Fruit fly (Drosophila melanogaster): Measurements from ENCODE around the gene Coa7.
A peak's percentile ranks its signal among the peaks of the same experiment; 100 is the strongest.

Coa7 gene

dm6 chrX:23013208-23013607 lies at the start of gene Coa7, which contains the start of gene Rab21:
Gene Coa7, plus strand, starts transcription at chrX:23013495.
Gene Rab21, minus strand, starts transcription at chrX:23013409.
- no peak for TF ChIP-seq kay (GFP tag; ENCODE audit: borderline replicate concordance)
- peak; percentile 30 for TF ChIP-seq toe (GFP tag; optimal IDR thresholded peaks at IDR 0.05)
- TF ChIP-seq CG14711 (tag; optimal IDR thresholded peaks at IDR 0.05), result no peak
- TF ChIP-seq CG7045 (GFP tag; optimal IDR thresholded peaks at IDR 0.05), result no peak
- no peak for TF ChIP-seq CG7101 (tag; optimal IDR thresholded peaks at IDR 0.05)
- no peak for TF ChIP-seq Crg-1 (GFP tag; optimal IDR thresholded peaks at IDR 0.05)
- no peak for TF ChIP-seq cic (GFP tag; optimal IDR thresholded peaks at IDR 0.05)
- TF ChIP-seq CG12768 (GFP tag; optimal IDR thresholded peaks at IDR 0.05), result no peak
- TF ChIP-seq pad (GFP tag; optimal IDR thresholded peaks at IDR 0.05), result peak; percentile 47
- TF ChIP-seq cnc (optimal IDR thresholded peaks at IDR 0.05), result no peak
- TF ChIP-seq Hr96 (GFP tag; optimal IDR thresholded peaks at IDR 0.05), result no peak
- peak; percentile 64 for TF ChIP-seq bab1 (GFP tag; optimal IDR thresholded peaks at IDR 0.05)
- TF ChIP-seq tj (GFP tag; optimal IDR thresholded peaks at IDR 0.05), result peak; percentile 46
- TF ChIP-seq CG33017 (tag; optimal IDR thresholded peaks at IDR 0.05), result no peak
- TF ChIP-seq Clk (GFP tag; optimal IDR thresholded peaks at IDR 0.05), result no peak
- TF ChIP-seq CG11617 (GFP tag; optimal IDR thresholded peaks at IDR 0.05), result no peak
- TF ChIP-seq CG1620 (GFP tag; optimal IDR thresholded peaks at IDR 0.05), result peak; percentile 53
- TF ChIP-seq ovo (GFP tag; optimal IDR thresholded peaks at IDR 0.05), result no peak
- TF ChIP-seq CG5204 (GFP tag; optimal IDR thresholded peaks at IDR 0.05), result no peak
- TF ChIP-seq Mnt (GFP tag; optimal IDR thresholded peaks at IDR 0.05), result peak; percentile 6

- TF ChIP-seq bab1 (GFP tag; optimal IDR thresholded peaks at IDR 0.05) (no peak), ovo (GFP tag; optimal IDR thresholded peaks at IDR 0.05) (no peak), CG1620 (GFP tag; optimal IDR thresholded peaks at IDR 0.05) (no peak), CG5204 (GFP tag; optimal IDR thresholded peaks at IDR 0.05) (no peak), toe (GFP tag; optimal IDR thresholded peaks at IDR 0.05) (no peak), CG14711 (tag; optimal IDR thresholded peaks at IDR 0.05) (no peak), Hr96 (GFP tag; optimal IDR thresholded peaks at IDR 0.05) (no peak), cnc (optimal IDR thresholded peaks at IDR 0.05) (no peak), CG7045 (GFP tag; optimal IDR thresholded peaks at IDR 0.05) (no peak), CG7101 (tag; optimal IDR thresholded peaks at IDR 0.05) (no peak)
Measured at dm6 chrX:22981508-22981907, 31.8 kb upstream of the Coa7 start.

- TF ChIP-seq pad (GFP tag; optimal IDR thresholded peaks at IDR 0.05) (no peak), CG5204 (GFP tag; optimal IDR thresholded peaks at IDR 0.05) (peak; percentile 28), ovo (GFP tag; optimal IDR thresholded peaks at IDR 0.05) (no peak), cnc (optimal IDR thresholded peaks at IDR 0.05) (no peak), CG7101 (tag; optimal IDR thresholded peaks at IDR 0.05) (peak; percentile 35), CG1620 (GFP tag; optimal IDR thresholded peaks at IDR 0.05) (no peak), Hr96 (GFP tag; optimal IDR thresholded peaks at IDR 0.05) (no peak), tj (GFP tag; optimal IDR thresholded peaks at IDR 0.05) (no peak), toe (GFP tag; optimal IDR thresholded peaks at IDR 0.05) (peak; percentile 1), CG12768 (GFP tag; optimal IDR thresholded peaks at IDR 0.05) (no peak), kay (GFP tag; ENCODE audit: borderline replicate concordance) (no peak), CG14711 (tag; optimal IDR thresholded peaks at IDR 0.05) (no peak), CG7045 (GFP tag; optimal IDR thresholded peaks at IDR 0.05) (no peak), Mnt (GFP tag; optimal IDR thresholded peaks at IDR 0.05) (no peak), bab1 (GFP tag; optimal IDR thresholded peaks at IDR 0.05) (no peak)
Measured at dm6 chrX:23004598-23005469, 8.5 kb upstream of the Coa7 start, which contains the start of the genes stnA and stnB. Gene stnA, minus strand, starts transcription at chrX:23004648. Gene stnB, minus strand, starts transcription at chrX:23004648.

dm6 chrX:23006925-23007324 lies 6.4 kb upstream of the Coa7 start:
- TF ChIP-seq kay (GFP tag; ENCODE audit: borderline replicate concordance) (no peak), CG5204 (GFP tag; optimal IDR thresholded peaks at IDR 0.05) (no peak), pad (GFP tag; optimal IDR thresholded peaks at IDR 0.05) (no peak), ovo (GFP tag; optimal IDR thresholded peaks at IDR 0.05) (no peak), Crg-1 (GFP tag; optimal IDR thresholded peaks at IDR 0.05) (no peak), CG14711 (tag; optimal IDR thresholded peaks at IDR 0.05) (no peak), Clk (GFP tag; optimal IDR thresholded peaks at IDR 0.05) (no peak), CG33017 (tag; optimal IDR thresholded peaks at IDR 0.05) (no peak)

- peak; percentile 15 for TF ChIP-seq toe (GFP tag; optimal IDR thresholded peaks at IDR 0.05)
- TF ChIP-seq CG7101 (tag; optimal IDR thresholded peaks at IDR 0.05), result no peak
- TF ChIP-seq Mnt (GFP tag; optimal IDR thresholded peaks at IDR 0.05), result no peak
- TF ChIP-seq kay (GFP tag; ENCODE audit: borderline replicate concordance), result no peak
Measured at dm6 chrX:23007399-23007798, 5.9 kb upstream of the Coa7 start.

dm6 chrX:23010651-23011050 lies 2.6 kb upstream of the Coa7 start:
- no peak for TF ChIP-seq pad (GFP tag; optimal IDR thresholded peaks at IDR 0.05)
- TF ChIP-seq CG14711 (tag; optimal IDR thresholded peaks at IDR 0.05), result peak; percentile 1
- TF ChIP-seq Hr96 (GFP tag; optimal IDR thresholded peaks at IDR 0.05), result peak; percentile 55
- TF ChIP-seq CG11617 (GFP tag; optimal IDR thresholded peaks at IDR 0.05), result peak; percentile 23
- peak; percentile 40 for TF ChIP-seq Mnt (GFP tag; optimal IDR thresholded peaks at IDR 0.05)
- TF ChIP-seq CG33017 (tag; optimal IDR thresholded peaks at IDR 0.05), result no peak
- TF ChIP-seq cnc (optimal IDR thresholded peaks at IDR 0.05), result no peak
- TF ChIP-seq cic (GFP tag; optimal IDR thresholded peaks at IDR 0.05), result no peak
- peak; percentile 34 for TF ChIP-seq CG7101 (tag; optimal IDR thresholded peaks at IDR 0.05)
- no peak for TF ChIP-seq CG5204 (GFP tag; optimal IDR thresholded peaks at IDR 0.05)

Data from whole organism, adult.